Worm (Caenorhabditis elegans) whole organism, L4 larva: ENCODE results near the gene str-12.
A peak's percentile ranks its signal among the peaks of the same experiment; 100 is the strongest.

Experiments
- F10B5.3 ChIP-seq: sonication (generic microtip); optimal IDR thresholded peaks from 2 replicates; lab custom pipeline; 2016; ENCODE audit warnings: mild to moderate bottlenecking, missing genetic modification characterization, missing compliant biosample characterization
- R02D3.7 ChIP-seq: fragments of 150-350 bp; sonication (generic microtip); optimal IDR thresholded peaks from 3 replicates; lab custom pipeline; 2014; ENCODE audit warnings: missing biosample characterization, missing genetic modification characterization
- Y105C5A.15 ChIP-seq: fragments of 200-800 bp; sonication (Bioruptor generic); IDR thresholded peaks from 2 replicates; pipeline ENCODE4 v1.3.6; 2022; ENCODE audit warnings: missing genetic modification characterization, missing compliant biosample characterization
- Y5F2A.4 ChIP-seq: fragments of 200-800 bp; sonication (Bioruptor generic); optimal IDR thresholded peaks from 2 replicates; lab custom pipeline; 2018; ENCODE audit warnings: mild to moderate bottlenecking, missing genetic modification characterization, missing compliant biosample characterization
- Y75B8A.6 ChIP-seq: fragments of 200-800 bp; sonication (Bioruptor generic); IDR thresholded peaks from 2 replicates; pipeline ENCODE4 v1.3.6; 2022; ENCODE audit warnings: missing genetic modification reagents, missing genetic modification characterization, missing compliant biosample characterization
- ZK337.2 ChIP-seq: fragments of 200-800 bp; sonication (Bioruptor generic); IDR thresholded peaks from 2 replicates; pipeline ENCODE4 v1.3.6; 2022; ENCODE audit warnings: missing genetic modification reagents, missing genetic modification characterization, missing compliant biosample characterization
- ZK546.5 ChIP-seq, 2 experiments: sonication (generic microtip); optimal IDR thresholded peaks; 2 replicates each; lab custom pipeline; 2017; ENCODE audit warnings: missing biosample characterization in 2 of 2, missing genetic modification characterization in 2 of 2
- aha-1 ChIP-seq: fragments of 150-350 bp; peaks from one replicate; lab custom pipeline; 2014; ENCODE audit warnings: missing biosample characterization, missing genetic modification characterization
- aly-2 ChIP-seq: sonication (generic microtip); optimal IDR thresholded peaks from 2 replicates; lab custom pipeline; 2018; ENCODE audit warnings: missing biosample characterization, missing genetic modification characterization
- arid-1 ChIP-seq: fragments of 200-800 bp; sonication (Bioruptor generic); conservative IDR thresholded peaks from 2 replicates; pipeline ENCODE4 v1.3.6; 2022; ENCODE audit warnings: missing genetic modification reagents, missing genetic modification characterization, missing compliant biosample characterization
- ceh-20 ChIP-seq: fragments of 200-800 bp; sonication (Bioruptor generic); IDR thresholded peaks from 2 replicates; pipeline ENCODE4 v1.3.6; 2022; ENCODE audit warnings: missing genetic modification reagents, missing genetic modification characterization, missing compliant biosample characterization
- ceh-44 ChIP-seq: fragments of 200-800 bp; sonication (Bioruptor generic); IDR thresholded peaks from 2 replicates; pipeline ENCODE4 v1.3.6; 2022; ENCODE audit warnings: missing genetic modification reagents, missing genetic modification characterization, missing compliant biosample characterization
- cey-2 ChIP-seq: sonication (generic microtip); optimal IDR thresholded peaks from 3 replicates; lab custom pipeline; 2017; ENCODE audit warnings: missing genetic modification characterization, mild to moderate bottlenecking, missing compliant biosample characterization, antibody characterized with exemption, borderline replicate concordance; ENCODE audit not compliant: insufficient read depth
- daf-8 ChIP-seq: fragments of 200-800 bp; sonication (Bioruptor generic); IDR thresholded peaks from 2 replicates; pipeline ENCODE4 v1.3.6; 2022; ENCODE audit warnings: missing genetic modification characterization, missing compliant biosample characterization
- dmd-9 ChIP-seq: fragments of 200-800 bp; sonication (Bioruptor generic); IDR thresholded peaks from 2 replicates; pipeline ENCODE4 v1.3.6; 2022; ENCODE audit warnings: missing genetic modification reagents, missing genetic modification characterization, missing compliant biosample characterization
- duxl-1 ChIP-seq: sonication (generic microtip); optimal IDR thresholded peaks from 2 replicates; lab custom pipeline; 2016; ENCODE audit warnings: mild to moderate bottlenecking, missing genetic modification characterization, moderate library complexity, missing compliant biosample characterization; ENCODE audit not compliant: poor library complexity
- dve-1 ChIP-seq: sonication (generic microtip); optimal IDR thresholded peaks from 2 replicates; lab custom pipeline; 2017; ENCODE audit warnings: antibody characterized with exemption, mild to moderate bottlenecking, missing genetic modification characterization, missing compliant biosample characterization; ENCODE audit not compliant: insufficient read depth
- fkh-10 ChIP-seq: fragments of 150-350 bp; optimal IDR thresholded peaks from 2 replicates; lab custom pipeline; 2014; ENCODE audit warnings: missing biosample characterization, missing genetic modification reagents, missing genetic modification characterization
- hif-1 ChIP-seq, 2 experiments: sonication (generic microtip); optimal IDR thresholded peaks; 2 replicates each; lab custom pipeline; 2016 to 2017; ENCODE audit warnings: missing compliant biosample characterization in 2 of 2, missing genetic modification characterization in 2 of 2, missing genetic modification reagents in 2 of 2, missing genotype in 2 of 2, mild to moderate bottlenecking in 1 of 2
- hlh-11 ChIP-seq: fragments of 200-800 bp; sonication (Bioruptor generic); optimal IDR thresholded peaks from 2 replicates; lab custom pipeline; 2018; ENCODE audit warnings: mild to moderate bottlenecking, missing genetic modification characterization, missing compliant biosample characterization
- hlh-30 ChIP-seq: sonication (generic microtip); optimal IDR thresholded peaks from 2 replicates; lab custom pipeline; 2017; ENCODE audit warnings: antibody characterized with exemption, mild to moderate bottlenecking, missing genetic modification characterization, missing compliant biosample characterization; ENCODE audit not compliant: insufficient read depth
- hmg-1.1 ChIP-seq: fragments of 200-800 bp; sonication (Bioruptor generic); IDR thresholded peaks from 2 replicates; pipeline ENCODE4 v1.3.6; 2022; ENCODE audit warnings: missing genetic modification reagents, missing genetic modification characterization, missing compliant biosample characterization
- lim-7 ChIP-seq: fragments of 200-800 bp; sonication (Bioruptor generic); IDR thresholded peaks from 2 replicates; pipeline ENCODE4 v1.3.6; 2022; ENCODE audit warnings: missing genetic modification characterization, missing compliant biosample characterization
- lin-15B ChIP-seq: fragments of 150-350 bp; sonication (generic microtip); optimal IDR thresholded peaks from 3 replicates; lab custom pipeline; 2014; ENCODE audit warnings: missing biosample characterization, missing genetic modification characterization
- lin-39 ChIP-seq: fragments of 150-350 bp; optimal IDR thresholded peaks from 2 replicates; lab custom pipeline; 2014; ENCODE audit warnings: missing biosample characterization, missing genetic modification reagents, missing genetic modification characterization
- lsy-2 ChIP-seq, 2 experiments: fragments of 150-350 bp in 1 of 2; sonication (generic microtip) in 1 of 2; optimal IDR thresholded peaks; 2 replicates each; lab custom pipeline; 2014 to 2017; ENCODE audit warnings: missing biosample characterization in 2 of 2, missing genetic modification characterization in 2 of 2
- madf-5 ChIP-seq, 2 experiments: fragments of 200-800 bp; sonication (Bioruptor generic); IDR thresholded peaks; 2 replicates each; pipeline ENCODE4 v1.3.6; 2022; ENCODE audit warnings: missing compliant biosample characterization in 2 of 2, missing genetic modification characterization in 2 of 2
- mdt-29 ChIP-seq: fragments of 200-800 bp; sonication (Bioruptor generic); IDR thresholded peaks from 2 replicates; pipeline ENCODE4 v1.3.6; 2022; ENCODE audit warnings: missing genetic modification reagents, missing genetic modification characterization, missing compliant biosample characterization
- mep-1 ChIP-seq: fragments of 150-350 bp; sonication (generic microtip); optimal IDR thresholded peaks from 3 replicates; lab custom pipeline; 2014; ENCODE audit warnings: missing biosample characterization, missing genetic modification characterization
- mes-2 ChIP-seq: sonication (generic microtip); optimal IDR thresholded peaks from 2 replicates; lab custom pipeline; 2016; ENCODE audit warnings: missing genotype, mild to moderate bottlenecking, missing genetic modification characterization, missing compliant biosample characterization; ENCODE audit not compliant: poor library complexity, severe bottlenecking
- mxl-3 ChIP-seq: fragments of 200-800 bp; sonication (Bioruptor generic); optimal IDR thresholded peaks from 2 replicates; lab custom pipeline; 2018; ENCODE audit warnings: mild to moderate bottlenecking, missing genetic modification characterization, missing compliant biosample characterization
- nhr-11 ChIP-seq: fragments of 150-350 bp; optimal IDR thresholded peaks from 2 replicates; lab custom pipeline; 2014; ENCODE audit warnings: missing biosample characterization, missing genetic modification characterization
- nhr-25 ChIP-seq: sonication (generic microtip); optimal IDR thresholded peaks from 2 replicates; lab custom pipeline; 2017; ENCODE audit warnings: missing genetic modification characterization, mild to moderate bottlenecking, missing compliant biosample characterization, antibody characterized with exemption, moderate library complexity, borderline replicate concordance; ENCODE audit not compliant: insufficient read depth
- nhr-42 ChIP-seq: fragments of 200-800 bp; sonication (Bioruptor generic); IDR thresholded peaks from 2 replicates; pipeline ENCODE4 v1.3.6; 2022; ENCODE audit warnings: missing genetic modification characterization, missing compliant biosample characterization
- nhr-6 ChIP-seq: fragments of 150-350 bp; optimal IDR thresholded peaks from 2 replicates; lab custom pipeline; 2014; ENCODE audit warnings: missing biosample characterization, missing genetic modification characterization
- pha-4 ChIP-seq, 2 experiments: fragments of 150-350 bp in 1 of 2; fragments of 200-800 bp in 1 of 2; sonication (Bioruptor generic) in 1 of 2; IDR thresholded peaks in 1 of 2; optimal IDR thresholded peaks in 1 of 2; 2 replicates each; pipeline versions ENCODE4 v1.3.6 to Lab custom; 2014 to 2022; ENCODE audit warnings: missing genetic modification characterization in 2 of 2, missing genetic modification reagents in 2 of 2, missing biosample characterization in 1 of 2, missing compliant biosample characterization in 1 of 2
- php-3 ChIP-seq: fragments of 200-800 bp; sonication (Bioruptor generic); IDR thresholded peaks from 2 replicates; pipeline ENCODE4 v1.3.6; 2022; ENCODE audit warnings: missing genetic modification reagents, missing genetic modification characterization, missing compliant biosample characterization
- pqm-1 ChIP-seq: sonication (generic microtip); optimal IDR thresholded peaks from 2 replicates; lab custom pipeline; 2017; ENCODE audit warnings: missing biosample characterization, missing genetic modification characterization
- saeg-2 ChIP-seq: fragments of 200-800 bp; sonication (Bioruptor generic); IDR thresholded peaks from 2 replicates; pipeline ENCODE4 v1.3.6; 2022; ENCODE audit warnings: missing genetic modification reagents, missing genetic modification characterization, missing compliant biosample characterization
- sdz-12 ChIP-seq: fragments of 200-800 bp; sonication (Bioruptor generic); optimal IDR thresholded peaks from 2 replicates; lab custom pipeline; 2018; ENCODE audit warnings: mild to moderate bottlenecking, missing genetic modification characterization, missing compliant biosample characterization
- skn-1 ChIP-seq: fragments of 150-350 bp; optimal IDR thresholded peaks from 2 replicates; lab custom pipeline; 2014; ENCODE audit warnings: missing biosample characterization, missing genetic modification characterization
- snpc-4 ChIP-seq: fragments of 150-350 bp; optimal IDR thresholded peaks from 2 replicates; lab custom pipeline; 2014; ENCODE audit warnings: missing biosample characterization, missing genetic modification characterization
- spr-1 ChIP-seq: sonication (generic microtip); optimal IDR thresholded peaks from 2 replicates; lab custom pipeline; 2016; ENCODE audit warnings: mild to moderate bottlenecking, missing genetic modification characterization, missing compliant biosample characterization
- spr-3 ChIP-seq: fragments of 200-800 bp; sonication (Bioruptor generic); optimal IDR thresholded peaks from 2 replicates; lab custom pipeline; 2018; ENCODE audit warnings: mild to moderate bottlenecking, missing genetic modification characterization, missing compliant biosample characterization
- tag-97 ChIP-seq: fragments of 200-800 bp; sonication (Bioruptor generic); IDR thresholded peaks from 2 replicates; pipeline ENCODE4 v1.3.6; 2022; ENCODE audit warnings: missing genetic modification characterization, missing compliant biosample characterization
- unc-62 ChIP-seq, 3 experiments: fragments of 150-350 bp in 1 of 3; sonication (generic microtip); optimal IDR thresholded peaks in 2 of 3; peaks in 1 of 3; 1 replicate in 1 of 3; 2 replicates in 2 of 3; lab custom pipeline; 2014 to 2017; ENCODE audit warnings: missing biosample characterization in 3 of 3, missing genetic modification characterization in 3 of 3, missing genetic modification reagents in 3 of 3, missing genotype in 1 of 3
- vab-7 ChIP-seq: fragments of 200-800 bp; sonication (Bioruptor generic); IDR thresholded peaks from 2 replicates; pipeline ENCODE4 v1.3.6; 2022; ENCODE audit warnings: missing genetic modification reagents, missing genetic modification characterization, missing compliant biosample characterization
- zip-11 ChIP-seq: fragments of 200-800 bp; sonication (Bioruptor generic); IDR thresholded peaks from 2 replicates; pipeline ENCODE4 v1.3.6; 2022; ENCODE audit warnings: missing genetic modification characterization, missing compliant biosample characterization

The str-12 gene

ce11 chrV:15566511-15567178, 44.0 kb upstream of the str-12 start (continued):
- peak in 1 of 2 experiments; percentile 70 for TF ChIP-seq hif-1 (tag; optimal IDR thresholded peaks at IDR 0.05; lab: Kevin White, UChicago)
- peak; percentile 86 for TF ChIP-seq dve-1
- peak; percentile 69; the same call in 1 of the 2 replicates for TF ChIP-seq mdt-29
- no peak for TF ChIP-seq saeg-2 (GFP tag; lab: Robert Waterston, UW)
- TF ChIP-seq madf-5 (GFP tag; IDR thresholded peaks at IDR 0.05; lab: Robert Waterston, UW), result no peak
- TF ChIP-seq vab-7, result no peak
- peak; percentile 99 for TF ChIP-seq aha-1 (tag; lab: Kevin White, UChicago)
- TF ChIP-seq ZK337.2, result no peak
- TF ChIP-seq spr-1 (tag; lab: Kevin White, UChicago), result no peak
- TF ChIP-seq zip-11 (GFP tag; lab: Robert Waterston, UW), result no peak
- TF ChIP-seq hlh-11 (tag; lab: Kevin White, UChicago), result peak; percentile 93
- TF ChIP-seq Y5F2A.4 (GFP tag; lab: Kevin White, UChicago), result no peak
- peak in 1 of 2 experiments; percentile 99 for TF ChIP-seq unc-62 (GFP tag; optimal IDR thresholded peaks at IDR 0.05 in 1 of 2; lab: Kevin White, UChicago)
- no peak for TF ChIP-seq unc-62 (tag; optimal IDR thresholded peaks at IDR 0.05; lab: Kevin White, UChicago)
- TF ChIP-seq fkh-10, result no peak
- TF ChIP-seq hmg-1.1 (GFP tag; lab: Robert Waterston, UW), result peak; percentile 60; the same call in 1 of the 2 replicates
- TF ChIP-seq lin-39 (tag; lab: Kevin White, UChicago), result no peak
- peak; percentile 76 for TF ChIP-seq duxl-1
- peak; percentile 97 for TF ChIP-seq hlh-30
- peak; percentile 52; the same call in 1 of the 2 replicates for TF ChIP-seq php-3 (GFP tag; lab: Robert Waterston, UW)
- TF ChIP-seq nhr-25, result no peak
- no peak for TF ChIP-seq Y75B8A.6 (GFP tag; lab: Robert Waterston, UW)
- no peak for TF ChIP-seq ZK546.5 (tag; optimal IDR thresholded peaks at IDR 0.05; lab: Kevin White, UChicago)
- TF ChIP-seq snpc-4 (tag; lab: Kevin White, UChicago), result peak; percentile 13
- peak; percentile 63 for TF ChIP-seq mes-2
- no peak for TF ChIP-seq lim-7
- no peak for TF ChIP-seq nhr-42 (GFP tag; lab: Robert Waterston, UW)
- TF ChIP-seq nhr-11 (tag; lab: Kevin White, UChicago), result peak; percentile 93
- no peak for TF ChIP-seq sdz-12 (GFP tag; lab: Kevin White, UChicago)
- TF ChIP-seq nhr-6 (tag; lab: Kevin White, UChicago), result peak; percentile 67
- TF ChIP-seq skn-1 (tag; lab: Kevin White, UChicago), result no peak
- no peak for TF ChIP-seq aly-2 (tag; lab: Kevin White, UChicago)
- no peak for TF ChIP-seq ceh-44
- TF ChIP-seq spr-3, result no peak
- no peak for TF ChIP-seq pqm-1 (tag; lab: Kevin White, UChicago)
- no peak for TF ChIP-seq lin-15B (tag; lab: Kevin White, UChicago)
- no peak for TF ChIP-seq Y105C5A.15 (GFP tag; lab: Robert Waterston, UW)
- TF ChIP-seq mep-1 (tag; lab: Kevin White, UChicago), result peak; percentile 90
- no peak for TF ChIP-seq pha-4 (GFP tag; IDR thresholded peaks at IDR 0.05; lab: Robert Waterston, UW)
- TF ChIP-seq pha-4 (tag; optimal IDR thresholded peaks at IDR 0.05; lab: Kevin White, UChicago), result no peak
- no peak for TF ChIP-seq tag-97 (GFP tag; lab: Robert Waterston, UW)
- peak; percentile 75 to 79 for TF ChIP-seq lsy-2 (tag; optimal IDR thresholded peaks at IDR 0.05; lab: Kevin White, UChicago)
- no peak for TF ChIP-seq cey-2
- TF ChIP-seq F10B5.3 (tag; lab: Kevin White, UChicago), result no peak
- TF ChIP-seq arid-1 (GFP tag; lab: Robert Waterston, UW), result no peak
- peak; percentile 64 for TF ChIP-seq mxl-3 (GFP tag; lab: Kevin White, UChicago)
- no peak for TF ChIP-seq R02D3.7 (tag; lab: Kevin White, UChicago)
- TF ChIP-seq dmd-9 (GFP tag; lab: Robert Waterston, UW), result no peak
- no peak for TF ChIP-seq daf-8 (GFP tag; lab: Robert Waterston, UW)
- TF ChIP-seq ceh-20, result peak; percentile 77; the same call in 1 of the 2 replicates
